Fruit fly (Drosophila melanogaster): ENCODE results near the gene Pgant2.

Gene Pgant2

DNA sequence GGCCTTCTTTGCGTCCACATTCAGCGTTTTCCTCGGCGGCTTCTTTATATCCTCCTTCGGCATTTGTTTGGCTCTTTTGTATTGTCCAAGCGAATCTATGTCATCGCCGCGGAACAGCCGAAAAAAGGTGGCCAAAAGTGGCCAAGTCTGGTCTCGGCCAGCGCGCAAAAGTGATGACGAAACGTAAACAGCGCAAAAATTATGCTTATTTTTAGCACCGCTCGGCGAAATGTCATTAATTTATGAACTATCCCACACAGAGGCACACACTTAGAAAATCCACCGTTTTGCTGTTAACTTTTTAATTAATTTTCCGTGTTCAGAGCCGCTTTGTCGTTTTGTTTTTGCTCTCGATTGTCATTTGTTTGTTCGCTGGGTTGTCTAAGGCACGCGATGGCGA is 55.6 kb downstream of the Pgant2 start:
- no peak for TF ChIP-seq CG6276 (GFP tag; optimal IDR thresholded peaks at IDR 0.05)
- TF ChIP-seq Smox (GFP tag; optimal IDR thresholded peaks at IDR 0.05), result no peak
- TF ChIP-seq CG32006 (GFP tag; optimal IDR thresholded peaks at IDR 0.05), result no peak
- TF ChIP-seq achi (GFP tag; optimal IDR thresholded peaks at IDR 0.05), result no peak

- TF ChIP-seq svp (GFP tag) (peak; percentile 97), Gug (GFP tag; IDR thresholded peaks at IDR 0.05) (no peak)
Observed at dm6 chr2L:3369822-3370221, 56.7 kb downstream of the Pgant2 start.

- peak; percentile 8 for TF ChIP-seq svp (GFP tag)
- TF ChIP-seq salr (GFP tag; optimal IDR thresholded peaks at IDR 0.05), result no peak
- peak; percentile 1 for TF ChIP-seq CG8632 (GFP tag; optimal IDR thresholded peaks at IDR 0.05)
- peak; percentile 17 for TF ChIP-seq vri (GFP tag; optimal IDR thresholded peaks at IDR 0.05)
- TF ChIP-seq fkh (GFP tag; optimal IDR thresholded peaks at IDR 0.05), result peak; percentile 17
- no peak for TF ChIP-seq Ets96B (tag; optimal IDR thresholded peaks at IDR 0.05)
- TF ChIP-seq Met (GFP tag; optimal IDR thresholded peaks at IDR 0.05), result no peak
Observed at dm6 chr2L:3369083-3369653, 57.4 kb downstream of the Pgant2 start.

DNA sequence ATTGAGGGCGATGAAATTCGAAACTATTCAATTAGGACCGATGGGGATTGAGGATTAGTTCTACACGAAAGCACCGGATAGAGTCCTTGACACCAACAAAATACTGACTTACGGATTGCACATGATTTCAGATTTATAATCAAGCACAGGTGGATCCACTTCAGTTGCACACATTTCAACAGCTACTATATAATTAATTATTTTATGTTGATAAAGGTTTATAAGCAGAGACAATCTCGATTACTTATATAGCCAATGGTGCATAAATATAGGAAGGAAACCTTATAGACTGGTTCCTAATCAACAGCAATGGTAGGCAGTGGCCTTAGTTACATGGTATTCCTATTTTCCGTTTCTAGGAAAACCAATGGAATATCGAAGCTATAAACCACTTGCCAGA is 58.1 kb downstream of the Pgant2 start:
- no peak for TF ChIP-seq CG31627 (GFP tag; optimal IDR thresholded peaks at IDR 0.05)
- TF ChIP-seq Sox102F (GFP tag; optimal IDR thresholded peaks at IDR 0.05), result no peak
- TF ChIP-seq CG3032 (tag; optimal IDR thresholded peaks at IDR 0.05), result no peak
- TF ChIP-seq fd85E (GFP tag; optimal IDR thresholded peaks at IDR 0.05), result no peak
- no peak for TF ChIP-seq fkh (GFP tag; optimal IDR thresholded peaks at IDR 0.05)
- no peak for TF ChIP-seq Lpt (GFP tag; optimal IDR thresholded peaks at IDR 0.05)
- no peak for TF ChIP-seq Sox15 (GFP tag; optimal IDR thresholded peaks at IDR 0.05)
- TF ChIP-seq Ets21C (GFP tag; optimal IDR thresholded peaks at IDR 0.05), result no peak
- TF ChIP-seq CG16779 (tag; optimal IDR thresholded peaks at IDR 0.05), result no peak
- no peak for TF ChIP-seq vri (GFP tag; optimal IDR thresholded peaks at IDR 0.05)
- TF ChIP-seq Gug (GFP tag; IDR thresholded peaks at IDR 0.05), result no peak

DNA sequence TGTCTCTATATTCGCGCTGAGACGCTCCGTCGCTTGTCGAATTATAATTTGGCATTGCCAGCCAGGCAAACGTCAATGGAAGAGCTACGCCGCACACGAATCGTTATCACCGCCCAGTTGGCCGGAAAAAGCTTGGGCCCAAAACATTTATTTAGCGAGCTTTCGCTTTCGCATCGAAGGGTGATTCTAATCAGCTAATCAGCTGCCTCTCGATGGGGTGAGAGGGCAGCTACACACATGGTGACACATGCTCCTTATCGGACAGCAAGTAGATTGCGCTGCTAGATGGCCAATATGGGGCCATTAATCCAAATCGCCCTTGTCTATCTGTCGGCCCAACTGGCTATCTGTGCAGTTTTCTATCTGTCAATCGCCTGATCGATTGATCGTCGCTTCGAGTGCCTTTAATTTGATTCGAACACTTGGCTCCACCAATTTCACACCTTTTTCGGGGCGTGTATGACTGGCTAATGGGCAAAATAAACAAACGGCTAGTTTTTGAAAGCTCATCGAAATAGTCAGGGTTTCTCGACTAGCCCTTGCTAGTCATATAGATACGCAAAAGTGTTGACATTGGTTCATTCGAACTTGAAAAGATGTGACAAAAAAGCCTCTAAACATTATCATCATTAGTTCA is 60.4 kb downstream of the Pgant2 start:
- TF ChIP-seq fkh (GFP tag; optimal IDR thresholded peaks at IDR 0.05) (peak; percentile 64), vri (GFP tag; optimal IDR thresholded peaks at IDR 0.05) (peak; percentile 35), fd85E (GFP tag; optimal IDR thresholded peaks at IDR 0.05) (no peak)

DNA sequence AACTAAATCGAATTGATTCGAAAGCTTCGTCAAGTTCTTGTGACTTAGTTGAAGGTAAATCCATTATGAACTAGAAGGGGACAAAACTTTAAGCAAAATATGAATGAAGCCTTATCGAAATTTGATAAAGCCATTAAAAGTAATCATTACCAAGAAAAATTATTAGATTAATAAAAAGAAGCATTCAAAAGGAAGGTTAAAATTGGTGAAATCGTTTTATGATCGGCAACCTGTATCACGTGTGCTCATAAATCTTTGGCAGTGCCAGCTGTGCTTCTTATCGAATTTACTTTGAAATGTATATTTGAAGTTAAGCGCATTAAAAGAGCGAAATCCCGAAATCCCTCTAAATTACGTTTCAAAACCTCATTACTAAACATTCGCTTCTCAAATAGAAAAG is 64.7 kb downstream of the Pgant2 start:
- no peak for TF ChIP-seq Gug (GFP tag; IDR thresholded peaks at IDR 0.05)
- no peak for TF ChIP-seq CG6276 (GFP tag; optimal IDR thresholded peaks at IDR 0.05)
- no peak for TF ChIP-seq Eip93F (GFP tag; optimal IDR thresholded peaks at IDR 0.05)
- no peak for TF ChIP-seq cyc (GFP tag; optimal IDR thresholded peaks at IDR 0.05)
- no peak for TF ChIP-seq CG16779 (tag; optimal IDR thresholded peaks at IDR 0.05)
- no peak for TF ChIP-seq lz (GFP tag; optimal IDR thresholded peaks at IDR 0.05)
- TF ChIP-seq Ets21C (GFP tag; optimal IDR thresholded peaks at IDR 0.05), result no peak
- no peak for TF ChIP-seq CG4318 (GFP tag; optimal IDR thresholded peaks at IDR 0.05)
- TF ChIP-seq vri (GFP tag; optimal IDR thresholded peaks at IDR 0.05), result no peak

- peak; percentile 92 for TF ChIP-seq Eip93F (GFP tag; optimal IDR thresholded peaks at IDR 0.05)
- no peak for TF ChIP-seq CG7368 (GFP tag; optimal IDR thresholded peaks at IDR 0.05)
- TF ChIP-seq vri (GFP tag; optimal IDR thresholded peaks at IDR 0.05), result peak; percentile 6
- peak; percentile 83 for TF ChIP-seq svp (GFP tag)
Observed at dm6 chr2L:3356790-3357696, 69.5 kb downstream of the Pgant2 start, which contains the start of gene CG8838. TSS of gene CG8838 (plus strand) at chr2L:3357646.
